Fruit fly (Drosophila melanogaster) whole organism, embryonic: Measurements from ENCODE around the gene Gr97a.
A peak's percentile ranks its signal among the peaks of the same experiment; 100 is the strongest.

Source experiments
- Antp ChIP-seq: fragments of 200-800 bp; sonication (Bioruptor generic); optimal IDR thresholded peaks from 3 replicates; lab custom pipeline; 2016; ENCODE audit warnings: missing biosample characterization, missing genetic modification characterization
- Blimp-1 ChIP-seq: fragments of 200-800 bp; sonication (Bioruptor generic); optimal IDR thresholded peaks from 3 replicates; lab custom pipeline; 2018; ENCODE audit warnings: missing biosample characterization, missing genetic modification characterization, mild to moderate bottlenecking, moderate library complexity, missing genetic modification reagents
- C15 ChIP-seq: fragments of 200-800 bp; sonication (Bioruptor generic); IDR thresholded peaks from 3 replicates; pipeline ENCODE4 v1.3.6; 2022; ENCODE audit warnings: missing biosample characterization, missing genetic modification characterization
- CG14050 ChIP-seq: fragments of 200-800 bp; sonication (Bioruptor generic); IDR thresholded peaks from 3 replicates; pipeline ENCODE4 v1.3.6; 2022; ENCODE audit warnings: missing biosample characterization, missing genetic modification characterization
- CG15011 ChIP-seq: fragments of 200-800 bp; sonication (Bioruptor generic); optimal IDR thresholded peaks from 3 replicates; lab custom pipeline; 2018; ENCODE audit warnings: missing biosample characterization, mild to moderate bottlenecking, missing genetic modification characterization
- CG15269 ChIP-seq: fragments of 200-800 bp; sonication (Bioruptor generic); optimal IDR thresholded peaks from 2 replicates; lab custom pipeline; 2018; ENCODE audit warnings: missing biosample characterization, mild to moderate bottlenecking, missing genetic modification characterization, moderate library complexity
- CG15514 ChIP-seq: fragments of 200-800 bp; sonication (Bioruptor generic); optimal IDR thresholded peaks from 3 replicates; lab custom pipeline; 2017; ENCODE audit warnings: missing biosample characterization, missing genetic modification characterization, mild to moderate bottlenecking, moderate library complexity, missing genetic modification reagents
- CG17802 ChIP-seq: fragments of 200-800 bp; sonication (Bioruptor generic); optimal IDR thresholded peaks from 2 replicates; lab custom pipeline; 2018; ENCODE audit warnings: missing biosample characterization, mild to moderate bottlenecking, missing genetic modification characterization, moderate library complexity
- CG18599 ChIP-seq: fragments of 200-800 bp; sonication (Bioruptor generic); optimal IDR thresholded peaks from 3 replicates; lab custom pipeline; 2017; ENCODE audit warnings: missing biosample characterization, missing genetic modification characterization, mild to moderate bottlenecking, moderate library complexity, missing genetic modification reagents
- CG2199 ChIP-seq: fragments of 200-800 bp; sonication (Bioruptor generic); IDR thresholded peaks from 3 replicates; pipeline ENCODE4 v1.3.6; 2022; ENCODE audit warnings: missing biosample characterization, missing genetic modification characterization
- CG3281 ChIP-seq: fragments of 200-800 bp; sonication (Bioruptor generic); optimal IDR thresholded peaks from 3 replicates; lab custom pipeline; 2017; ENCODE audit warnings: missing biosample characterization, mild to moderate bottlenecking, missing genetic modification characterization
- CG34422 ChIP-seq: fragments of 200-800 bp; sonication (Bioruptor generic); IDR thresholded peaks from 3 replicates; pipeline ENCODE4 v1.3.6; 2022; ENCODE audit warnings: missing biosample characterization, missing genetic modification characterization
- CG3847 ChIP-seq: fragments of 200-800 bp; sonication (Bioruptor generic); IDR thresholded peaks from 2 replicates; pipeline ENCODE4 v1.3.6; 2022; ENCODE audit warnings: missing biosample characterization, missing genetic modification characterization
- CG4424 ChIP-seq: fragments of 200-800 bp; sonication (Bioruptor generic); optimal IDR thresholded peaks from 3 replicates; lab custom pipeline; 2016; ENCODE audit warnings: missing biosample characterization, missing genetic modification characterization
- CG4617 ChIP-seq: fragments of 200-800 bp; sonication (Bioruptor generic); optimal IDR thresholded peaks from 3 replicates; lab custom pipeline; 2016; ENCODE audit warnings: missing biosample characterization, missing genetic modification characterization, borderline replicate concordance
- CG4854 ChIP-seq: fragments of 200-800 bp; sonication (Bioruptor generic); optimal IDR thresholded peaks from 2 replicates; lab custom pipeline; 2016; ENCODE audit warnings: missing biosample characterization, missing genetic modification characterization, inconsistent platforms
- CG5953 ChIP-seq: fragments of 200-800 bp; sonication (Bioruptor generic); IDR thresholded peaks from 2 replicates; pipeline ENCODE4 v1.3.6; 2022; ENCODE audit warnings: missing biosample characterization, missing genetic modification characterization
- CG6272 ChIP-seq: fragments of 200-800 bp; sonication (Bioruptor generic); IDR thresholded peaks from 2 replicates; pipeline ENCODE4 v1.3.6; 2022; ENCODE audit warnings: missing biosample characterization, missing genetic modification characterization
- CG6854 ChIP-seq: fragments of 200-800 bp; sonication (Bioruptor generic); optimal IDR thresholded peaks from 3 replicates; lab custom pipeline; 2017; ENCODE audit warnings: missing biosample characterization, mild to moderate bottlenecking, missing genetic modification characterization
- CG7556 ChIP-seq: fragments of 200-800 bp; sonication (Bioruptor generic); optimal IDR thresholded peaks from 2 replicates; lab custom pipeline; 2017; ENCODE audit warnings: missing biosample characterization, mild to moderate bottlenecking, missing genetic modification characterization
- CG9797 ChIP-seq: fragments of 200-800 bp; sonication (Bioruptor generic); optimal IDR thresholded peaks from 3 replicates; lab custom pipeline; 2018; ENCODE audit warnings: missing biosample characterization, mild to moderate bottlenecking, missing genetic modification characterization
- CkIIα-i1 ChIP-seq: fragments of 200-800 bp; sonication (Bioruptor generic); IDR thresholded peaks from 2 replicates; pipeline ENCODE4 v1.3.6; 2022; ENCODE audit warnings: missing biosample characterization, missing genetic modification characterization
- ERR ChIP-seq: fragments of 200-800 bp; sonication (Bioruptor generic); optimal IDR thresholded peaks from 2 replicates; lab custom pipeline; 2016; ENCODE audit warnings: missing biosample characterization, missing genetic modification characterization
- Fer1 ChIP-seq: fragments of 200-800 bp; sonication (Bioruptor generic); optimal IDR thresholded peaks from 2 replicates; lab custom pipeline; 2017; ENCODE audit warnings: missing biosample characterization, mild to moderate bottlenecking, missing genetic modification characterization
- Fer3 ChIP-seq: fragments of 200-800 bp; sonication (Bioruptor generic); optimal IDR thresholded peaks from 2 replicates; lab custom pipeline; 2018; ENCODE audit warnings: missing biosample characterization, mild to moderate bottlenecking, missing genetic modification characterization, moderate library complexity
- HmgD ChIP-seq: fragments of 200-800 bp; sonication (Bioruptor generic); optimal IDR thresholded peaks from 3 replicates; lab custom pipeline; 2016; ENCODE audit warnings: missing biosample characterization, missing genetic modification characterization
- Hr51 ChIP-seq, 2 experiments: fragments of 200-800 bp; sonication (Bioruptor generic); optimal IDR thresholded peaks; 2 replicates in 1 of 2; 3 replicates in 1 of 2; lab custom pipeline; 2016 to 2018; ENCODE audit warnings: missing biosample characterization in 2 of 2, missing genetic modification characterization in 2 of 2, mild to moderate bottlenecking in 1 of 2, moderate library complexity in 1 of 2
- Hsf ChIP-seq: fragments of 200-800 bp; sonication (Bioruptor generic); optimal IDR thresholded peaks from 3 replicates; lab custom pipeline; 2016; ENCODE audit warnings: missing biosample characterization, missing genetic modification characterization
- Jarid2 ChIP-seq: fragments of 200-800 bp; sonication (Bioruptor generic); optimal IDR thresholded peaks from 3 replicates; lab custom pipeline; 2017; ENCODE audit warnings: mild to moderate bottlenecking, missing biosample characterization, missing genetic modification reagents, missing genetic modification characterization
- Neu2 ChIP-seq: fragments of 200-800 bp; sonication (Bioruptor generic); optimal IDR thresholded peaks from 3 replicates; lab custom pipeline; 2016; ENCODE audit warnings: missing biosample characterization, missing genetic modification characterization, borderline replicate concordance
- Nf-YA ChIP-seq: fragments of 200-800 bp; sonication (Bioruptor generic); IDR thresholded peaks from 2 replicates; pipeline ENCODE4 v1.3.6; 2022; ENCODE audit warnings: missing biosample characterization, missing genetic modification characterization
- Pdp1 ChIP-seq, 2 experiments: fragments of 200-800 bp; sonication (Bioruptor generic); optimal IDR thresholded peaks; 3 replicates each; lab custom pipeline; 2016; ENCODE audit warnings: missing biosample characterization in 2 of 2, missing genetic modification characterization in 2 of 2, mild to moderate bottlenecking in 1 of 2, moderate library complexity in 1 of 2
- Poxn ChIP-seq: fragments of 200-800 bp; sonication (Bioruptor generic); IDR thresholded peaks from 2 replicates; pipeline ENCODE4 v1.3.6; 2022; ENCODE audit warnings: missing biosample characterization, missing genetic modification characterization
- Spps ChIP-seq: fragments of 200-800 bp; sonication (Bioruptor generic); optimal IDR thresholded peaks from 2 replicates; lab custom pipeline; 2018; ENCODE audit warnings: missing biosample characterization, mild to moderate bottlenecking, missing genetic modification characterization
- Usf ChIP-seq: fragments of 200-800 bp; sonication (Bioruptor generic); optimal IDR thresholded peaks from 2 replicates; lab custom pipeline; 2017; ENCODE audit warnings: missing genotype, missing biosample characterization, missing genetic modification characterization
- ab ChIP-seq: fragments of 200-800 bp; sonication (Bioruptor generic); optimal IDR thresholded peaks from 2 replicates; lab custom pipeline; 2016; ENCODE audit warnings: missing biosample characterization, missing genetic modification characterization
- disco-r ChIP-seq: fragments of 200-800 bp; sonication (Bioruptor generic); optimal IDR thresholded peaks from 2 replicates; lab custom pipeline; 2016; ENCODE audit warnings: missing biosample characterization, missing genetic modification characterization
- emc ChIP-seq: fragments of 200-800 bp; sonication (Bioruptor generic); optimal IDR thresholded peaks from 2 replicates; lab custom pipeline; 2016; ENCODE audit warnings: missing biosample characterization, missing genetic modification characterization
- esg ChIP-seq: fragments of 200-800 bp; sonication (Bioruptor generic); conservative IDR thresholded peaks from 2 replicates; pipeline ENCODE4 v1.3.6; 2022; ENCODE audit warnings: missing biosample characterization, missing genetic modification characterization
- exex ChIP-seq: fragments of 200-800 bp; sonication (Bioruptor generic); optimal IDR thresholded peaks from 4 replicates; lab custom pipeline; 2018; ENCODE audit warnings: missing biosample characterization, mild to moderate bottlenecking, missing genetic modification characterization, moderate library complexity
- insv ChIP-seq, 2 experiments: fragments of 200-800 bp; sonication (Bioruptor generic); optimal IDR thresholded peaks; 3 replicates each; lab custom pipeline; 2016 to 2018; ENCODE audit warnings: missing biosample characterization in 2 of 2, missing genetic modification characterization in 2 of 2
- klu ChIP-seq: fragments of 200-800 bp; sonication (Bioruptor generic); IDR thresholded peaks from 2 replicates; pipeline ENCODE4 v1.3.6; 2022; ENCODE audit warnings: missing biosample characterization, missing genetic modification characterization
- lab ChIP-seq: fragments of 200-800 bp; sonication (Bioruptor generic); optimal IDR thresholded peaks from 3 replicates; lab custom pipeline; 2017; ENCODE audit warnings: missing biosample characterization, missing genetic modification characterization, mild to moderate bottlenecking, moderate library complexity, missing genetic modification reagents
- nau ChIP-seq: fragments of 200-800 bp; sonication (Bioruptor generic); optimal IDR thresholded peaks from 3 replicates; lab custom pipeline; 2017; ENCODE audit warnings: missing biosample characterization, mild to moderate bottlenecking, missing genetic modification characterization, missing genetic modification reagents
- phol ChIP-seq: fragments of 200-800 bp; sonication (Bioruptor generic); optimal IDR thresholded peaks from 3 replicates; lab custom pipeline; 2018; ENCODE audit warnings: missing biosample characterization, mild to moderate bottlenecking, missing genetic modification characterization, moderate library complexity
- sim ChIP-seq: fragments of 200-800 bp; sonication (Bioruptor generic); IDR thresholded peaks from 2 replicates; pipeline ENCODE4 v1.3.6; 2022; ENCODE audit warnings: missing biosample characterization, missing genetic modification characterization
- stc ChIP-seq: fragments of 200-800 bp; sonication (Bioruptor generic); IDR thresholded peaks from 2 replicates; pipeline ENCODE4 v1.3.6; 2022; ENCODE audit warnings: missing biosample characterization, missing genetic modification characterization
- trem ChIP-seq: fragments of 200-800 bp; optimal IDR thresholded peaks from 3 replicates; lab custom pipeline; 2019; ENCODE audit warnings: missing biosample characterization, mild to moderate bottlenecking, missing genetic modification characterization, moderate library complexity
- wor ChIP-seq: fragments of 200-800 bp; sonication (Bioruptor generic); IDR thresholded peaks from 2 replicates; pipeline ENCODE4 v1.3.6; 2022; ENCODE audit warnings: missing biosample characterization, missing genetic modification characterization

The Gr97a gene

dm6 chr3R:26988412-26988981 is 22.2 kb upstream of the Gr97a start, which contains the start of gene CG31075 (continued):
- TF ChIP-seq CG14050 (GFP tag; lab: Robert Waterston, UW), result peak; percentile 55; the same call in 2 of the 3 replicates
- no peak; the same call in 1 of the 2 replicates for TF ChIP-seq stc (GFP tag; lab: Robert Waterston, UW)
- TF ChIP-seq phol, result peak; percentile 51
- peak; percentile 25 for TF ChIP-seq Jarid2
- peak; percentile 87 for TF ChIP-seq CG18599
- peak; percentile 10 for TF ChIP-seq CG4854 (GFP tag; lab: Kevin White, UChicago)
- no peak for TF ChIP-seq emc (GFP tag; lab: Kevin White, UChicago)
- TF ChIP-seq Blimp-1, result peak; percentile 26
- TF ChIP-seq lab (GFP tag; lab: Kevin White, UChicago), result peak; percentile 80
- peak; percentile 75 for TF ChIP-seq Fer1 (GFP tag; lab: Kevin White, UChicago)
- TF ChIP-seq klu (GFP tag; lab: Robert Waterston, UW), result peak; percentile 31; the same call in 1 of the 2 replicates
- no peak for TF ChIP-seq HmgD (GFP tag; lab: Kevin White, UChicago)
- no peak for TF ChIP-seq insv (GFP tag; optimal IDR thresholded peaks at IDR 0.05; lab: Kevin White, UChicago)
- TF ChIP-seq CG6854 (GFP tag; lab: Kevin White, UChicago), result peak; percentile 24
- TF ChIP-seq CG3281 (GFP tag; lab: Kevin White, UChicago), result peak; percentile 69
- no peak for TF ChIP-seq CG9797 (GFP tag; lab: Kevin White, UChicago)
- peak; percentile 62 for TF ChIP-seq Poxn (GFP tag; lab: Robert Waterston, UW)
- peak; percentile 28 for TF ChIP-seq CG4424 (GFP tag; lab: Kevin White, UChicago)
- TF ChIP-seq CkIIα-i1, result 0 out of 2 replicates have a peak, but pooled peaks have one; percentile 4
- TF ChIP-seq CG15011, result peak; percentile 39
- TF ChIP-seq C15, result no peak
- peak; percentile 52 for TF ChIP-seq Nf-YA
- no peak for TF ChIP-seq trem (tag; lab: Kevin White, UChicago)
- TF ChIP-seq Spps, result no peak
- TF ChIP-seq esg (GFP tag; lab: Robert Waterston, UW), result peak; percentile 29; the same call in 1 of the 2 replicates
- TF ChIP-seq CG6272, result no peak
- 0 out of 2 replicates have a peak, but pooled peaks have one; percentile 29 for TF ChIP-seq wor (GFP tag; lab: Robert Waterston, UW)
- TF ChIP-seq CG15514 (GFP tag; lab: Kevin White, UChicago), result peak; percentile 62
- no peak for TF ChIP-seq ERR (GFP tag; lab: Kevin White, UChicago)
- TF ChIP-seq exex, result peak; percentile 36
- TF ChIP-seq CG34422 (GFP tag; lab: Robert Waterston, UW), result peak; percentile 53; the same call in 1 of the 3 replicates
- peak in 1 of 2 experiments; percentile 25 for TF ChIP-seq Hr51 (GFP tag; optimal IDR thresholded peaks at IDR 0.05; lab: Kevin White, UChicago)
- TF ChIP-seq Antp (GFP tag; lab: Kevin White, UChicago), result no peak
- peak; percentile 7 for TF ChIP-seq nau
- peak; percentile 81 for TF ChIP-seq Fer3 (tag; lab: Kevin White, UChicago)
- TF ChIP-seq Usf (GFP tag; lab: Kevin White, UChicago), result peak; percentile 3
- TF ChIP-seq CG4617, result no peak
- peak in 1 of 2 experiments; percentile 2 for TF ChIP-seq Pdp1 (GFP tag; optimal IDR thresholded peaks at IDR 0.05; lab: Kevin White, UChicago)
- peak; percentile 46; the same call in 1 of the 3 replicates for TF ChIP-seq CG2199 (GFP tag; lab: Robert Waterston, UW)
- TF ChIP-seq CG3847 (GFP tag; lab: Robert Waterston, UW), result peak; percentile 59
- TF ChIP-seq CG15269 (tag; lab: Kevin White, UChicago), result peak; percentile 42
- peak; percentile 57 for TF ChIP-seq CG7556 (GFP tag; lab: Kevin White, UChicago)
- peak; percentile 65; the same call in 1 of the 2 replicates for TF ChIP-seq CG5953 (GFP tag; lab: Robert Waterston, UW)
- no peak for TF ChIP-seq Neu2 (GFP tag; lab: Kevin White, UChicago)
- no peak for TF ChIP-seq sim (GFP tag; lab: Robert Waterston, UW)
- no peak for TF ChIP-seq disco-r (GFP tag; lab: Kevin White, UChicago)
- TF ChIP-seq Hsf (GFP tag; lab: Kevin White, UChicago), result no peak
- no peak for TF ChIP-seq ab (GFP tag; lab: Kevin White, UChicago)
- TF ChIP-seq CG17802, result no peak
